Worm (Caenorhabditis elegans): Measurements from ENCODE around the gene Y41E3.13.

Y41E3.13 gene

ce11 chrIV:15013517-15014085 lies 44.5 kb upstream of the Y41E3.13 start, which contains the start of gene Y41E3.7:
Gene Y41E3.7, plus strand, starts transcription at chrIV:15014035.
- TF ChIP-seq ztf-4 (tag; optimal IDR thresholded peaks at IDR 0.05) (no peak), F16B12.6 (tag; optimal IDR thresholded peaks at IDR 0.05) (peak; percentile 89), nhr-71 (tag; optimal IDR thresholded peaks at IDR 0.05) (no peak), nhr-47 (tag; optimal IDR thresholded peaks at IDR 0.05) (peak; percentile 18), nhr-19 (GFP tag; conservative IDR thresholded peaks at IDR 0.05) (no peak), nhr-90 (tag; optimal IDR thresholded peaks at IDR 0.05; ENCODE audit: poor library complexity) (no peak), egl-13 (tag; optimal IDR thresholded peaks at IDR 0.05) (no peak), sptf-1 (tag; optimal IDR thresholded peaks at IDR 0.05) (no peak), lin-15B (tag; optimal IDR thresholded peaks at IDR 0.05) (no peak), fkh-4 (tag; optimal IDR thresholded peaks at IDR 0.05; ENCODE audit: borderline replicate concordance) (no peak), C16A3.4 (tag; optimal IDR thresholded peaks at IDR 0.05) (no peak), nhr-28 (tag; optimal IDR thresholded peaks at IDR 0.05) (no peak), fkh-8 (tag; optimal IDR thresholded peaks at IDR 0.05) (no peak), zag-1 (tag; optimal IDR thresholded peaks at IDR 0.05) (no peak), nhr-85 (tag) (no peak), ceh-88 (GFP tag; IDR thresholded peaks at IDR 0.05) (no peak), snu-23 (GFP tag; optimal IDR thresholded peaks at IDR 0.05) (peak; percentile 31), unc-86 (tag; optimal IDR thresholded peaks at IDR 0.05) (no peak), nhr-20 (tag; optimal IDR thresholded peaks at IDR 0.05) (no peak), nhr-77 (tag; optimal IDR thresholded peaks at IDR 0.05) (no peak), unc-98 (GFP tag; IDR thresholded peaks at IDR 0.05) (no peak), ceh-8 (GFP tag; optimal IDR thresholded peaks at IDR 0.05) (no peak), lsy-2 (tag; optimal IDR thresholded peaks at IDR 0.05) (peak; percentile 31 to 43), ets-5 (GFP tag; IDR thresholded peaks at IDR 0.05) (no peak), dpl-1 (GFP tag; optimal IDR thresholded peaks at IDR 0.05) (peak; percentile 24 to 59 (median 54)), jun-1 (tag; optimal IDR thresholded peaks at IDR 0.05) (no peak), grh-1 (GFP tag; IDR thresholded peaks at IDR 0.05) (no peak), pqm-1 (tag; optimal IDR thresholded peaks at IDR 0.05) (no peak), unc-62 (GFP tag; optimal IDR thresholded peaks at IDR 0.05) (no peak), hlh-17 (GFP tag; optimal IDR thresholded peaks at IDR 0.05; ENCODE audit: borderline replicate concordance) (no peak), lin-35 (GFP tag; optimal IDR thresholded peaks at IDR 0.05) (peak in 1 of 2 experiments; percentile 51), nhr-11 (tag; optimal IDR thresholded peaks at IDR 0.05) (no peak), vab-15 (tag; optimal IDR thresholded peaks at IDR 0.05) (no peak), lin-13 (GFP tag; optimal IDR thresholded peaks at IDR 0.05) (no peak), sup-37 (GFP tag; optimal IDR thresholded peaks at IDR 0.05) (no peak), rnt-1 (tag; optimal IDR thresholded peaks at IDR 0.05) (peak; percentile 27), fos-1 (tag; optimal IDR thresholded peaks at IDR 0.05) (no peak), xbp-1 (tag; optimal IDR thresholded peaks at IDR 0.05) (peak; percentile 21), aly-2 (tag; optimal IDR thresholded peaks at IDR 0.05) (no peak), ceh-63 (GFP tag; optimal IDR thresholded peaks at IDR 0.05) (no peak), ceh-82 (tag; optimal IDR thresholded peaks at IDR 0.05) (no peak), efl-1 (optimal IDR thresholded peaks at IDR 0.05) (peak; percentile 43 to 59), efl-1 (GFP tag; optimal IDR thresholded peaks at IDR 0.05 in 1 of 2) (peak; percentile 45 to 94), swsn-7 (tag; optimal IDR thresholded peaks at IDR 0.05) (no peak), nhr-84 (tag; optimal IDR thresholded peaks at IDR 0.05) (no peak), mep-1 (tag; optimal IDR thresholded peaks at IDR 0.05) (peak; percentile 29), isw-1 (GFP tag; IDR thresholded peaks at IDR 0.05) (no peak), mef-2 (tag; optimal IDR thresholded peaks at IDR 0.05) (no peak), ceh-90 (tag; optimal IDR thresholded peaks at IDR 0.05) (no peak)
